Worm (Caenorhabditis elegans): ENCODE results near the gene fbxa-78.
"Not testable (repeated sequence)": the region's sequence is repeated elsewhere in the genome, so short reads cannot be mapped to it uniquely, and the experiment has no call there.

ce11 chrIII:1266799-1267198, 8.5 kb upstream of the fbxa-78 start, which contains the start of gene fbxa-151:
- TF ChIP-seq nhr-76 (tag; optimal IDR thresholded peaks at IDR 0.05); C04F5.9 (tag; optimal IDR thresholded peaks at IDR 0.05); swsn-7 (tag; optimal IDR thresholded peaks at IDR 0.05); unc-30 (tag; optimal IDR thresholded peaks at IDR 0.05); unc-62 (GFP tag; optimal IDR thresholded peaks at IDR 0.05); nhr-28 (tag; optimal IDR thresholded peaks at IDR 0.05); nhr-90 (tag; optimal IDR thresholded peaks at IDR 0.05; ENCODE audit: poor library complexity); zag-1 (tag; optimal IDR thresholded peaks at IDR 0.05): not testable (repeated sequence)

Data from whole organism, L1 larva.